Worm (Caenorhabditis elegans): ENCODE data around the gene eftu-2.

ce11 chrIII:6008989-6009610 is at the start of gene eftu-2, which contains the start of gene gcna-1:
- no peak for TF ChIP-seq mep-1 (tag; optimal IDR thresholded peaks at IDR 0.05)
- TF ChIP-seq lsy-2 (tag; optimal IDR thresholded peaks at IDR 0.05): peak; percentile 92
- TF ChIP-seq blmp-1 (tag; optimal IDR thresholded peaks at IDR 0.05): no peak

Measured in whole organism, mixed stage, embryonic.